Worm (Caenorhabditis elegans): ENCODE measurements around the gene acr-20.

ce11 chrII:14410768-14411167, 33.1 kb upstream of the acr-20 start, which contains the start of gene dsb-2:
- TF ChIP-seq ceh-13 (GFP tag; optimal IDR thresholded peaks at IDR 0.05) (no peak), tbx-37 (GFP tag; conservative IDR thresholded peaks at IDR 0.05) (no peak), ama-1 (optimal IDR thresholded peaks at IDR 0.05) (no peak), hmg-4 (GFP tag; optimal IDR thresholded peaks at IDR 0.05) (no peak), hnd-1 (tag; optimal IDR thresholded peaks at IDR 0.05) (no peak), sea-1 (GFP tag; conservative IDR thresholded peaks at IDR 0.05) (no peak), flt-1 (GFP tag; IDR thresholded peaks at IDR 0.05) (no peak), B0310.2 (tag; optimal IDR thresholded peaks at IDR 0.05) (no peak), ceh-36 (tag; optimal IDR thresholded peaks at IDR 0.05) (no peak), aly-1 (tag; optimal IDR thresholded peaks at IDR 0.05) (no peak), tra-4 (tag; optimal IDR thresholded peaks at IDR 0.05) (no peak)

Data from whole organism, early embryonic.